Worm (Caenorhabditis elegans) whole organism, mixed stage, embryonic: ENCODE data around the gene F35B3.4.

Experiments used
- M03D4.4 ChIP-seq: sonication (generic microtip); optimal IDR thresholded peaks from 2 replicates; lab custom pipeline; 2017; ENCODE audit warnings: mild to moderate bottlenecking, missing genetic modification characterization, missing compliant biosample characterization
- bed-3 ChIP-seq: fragments of 200-800 bp; sonication (Bioruptor generic); optimal IDR thresholded peaks from 3 replicates; lab custom pipeline; 2018; ENCODE audit warnings: mild to moderate bottlenecking, missing genetic modification characterization, moderate library complexity, missing compliant biosample characterization
- blmp-1 ChIP-seq: fragments of 150-350 bp; optimal IDR thresholded peaks from 2 replicates; lab custom pipeline; 2014; ENCODE audit warnings: missing biosample characterization, missing genetic modification characterization
- ceh-39 ChIP-seq: fragments of 150-350 bp; optimal IDR thresholded peaks from 2 replicates; lab custom pipeline; 2014; ENCODE audit warnings: missing biosample characterization, missing genetic modification characterization
- ceh-43 ChIP-seq: fragments of 200-800 bp; sonication (Bioruptor generic); optimal IDR thresholded peaks from 2 replicates; lab custom pipeline; 2018; ENCODE audit warnings: mild to moderate bottlenecking, missing genetic modification characterization, moderate library complexity, missing compliant biosample characterization
- ces-1 ChIP-seq: fragments of 150-350 bp; optimal IDR thresholded peaks from 2 replicates; lab custom pipeline; 2014; ENCODE audit warnings: missing biosample characterization, missing genetic modification reagents, missing genetic modification characterization
- cnd-1 ChIP-seq: fragments of 200-800 bp; sonication (Bioruptor generic); optimal IDR thresholded peaks from 2 replicates; lab custom pipeline; 2018; ENCODE audit warnings: mild to moderate bottlenecking, missing genetic modification characterization, missing compliant biosample characterization
- elt-1 ChIP-seq: sonication (generic microtip); optimal IDR thresholded peaks from 2 replicates; lab custom pipeline; 2017; ENCODE audit warnings: missing genetic modification characterization, mild to moderate bottlenecking, missing compliant biosample characterization, antibody characterized with exemption, moderate library complexity, borderline replicate concordance; ENCODE audit not compliant: insufficient read depth
- elt-3 ChIP-seq: fragments of 150-350 bp; optimal IDR thresholded peaks from 2 replicates; lab custom pipeline; 2014; ENCODE audit warnings: missing biosample characterization, missing genetic modification characterization
- flh-1 ChIP-seq: fragments of 200-800 bp; sonication (Bioruptor generic); optimal IDR thresholded peaks from 2 replicates; lab custom pipeline; 2018; ENCODE audit warnings: mild to moderate bottlenecking, missing genetic modification characterization, moderate library complexity, missing compliant biosample characterization
- ham-2 ChIP-seq: fragments of 200-800 bp; sonication (Bioruptor generic); optimal IDR thresholded peaks from 2 replicates; lab custom pipeline; 2018; ENCODE audit warnings: mild to moderate bottlenecking, missing genetic modification characterization, missing compliant biosample characterization
- hlh-1 ChIP-seq: fragments of 150-350 bp; optimal IDR thresholded peaks from 2 replicates; lab custom pipeline; 2014; ENCODE audit warnings: missing biosample characterization, missing genetic modification reagents, missing genetic modification characterization
- lin-13 ChIP-seq: fragments of 150-350 bp; optimal IDR thresholded peaks from 2 replicates; lab custom pipeline; 2014; ENCODE audit warnings: missing biosample characterization, missing genetic modification characterization
- lin-32 ChIP-seq: fragments of 200-800 bp; sonication (Bioruptor generic); optimal IDR thresholded peaks from 2 replicates; lab custom pipeline; 2018; ENCODE audit warnings: mild to moderate bottlenecking, missing genetic modification characterization, missing compliant biosample characterization
- mep-1 ChIP-seq: fragments of 150-350 bp; optimal IDR thresholded peaks from 2 replicates; lab custom pipeline; 2017; ENCODE audit warnings: missing biosample characterization, missing genetic modification reagents, missing genetic modification characterization, inconsistent platforms
- mls-2 ChIP-seq: sonication (generic microtip); optimal IDR thresholded peaks from 2 replicates; lab custom pipeline; 2016; ENCODE audit warnings: mild to moderate bottlenecking, missing genetic modification characterization, moderate library complexity, missing compliant biosample characterization
- nhr-12 ChIP-seq: fragments of 150-350 bp; optimal IDR thresholded peaks from 2 replicates; lab custom pipeline; 2014; ENCODE audit warnings: missing biosample characterization, missing genetic modification characterization
- nhr-2 ChIP-seq: fragments of 150-350 bp; optimal IDR thresholded peaks from 2 replicates; lab custom pipeline; 2014; ENCODE audit warnings: missing biosample characterization, missing genetic modification characterization
- nhr-237 ChIP-seq: fragments of 150-350 bp; optimal IDR thresholded peaks from 2 replicates; lab custom pipeline; 2014; ENCODE audit warnings: missing biosample characterization, missing genetic modification characterization
- nhr-28 ChIP-seq: fragments of 150-350 bp; optimal IDR thresholded peaks from 2 replicates; lab custom pipeline; 2014; ENCODE audit warnings: missing biosample characterization, missing genetic modification characterization
- nhr-76 ChIP-seq: sonication (generic microtip); optimal IDR thresholded peaks from 2 replicates; lab custom pipeline; 2017; ENCODE audit warnings: missing biosample characterization, missing genetic modification characterization
- pha-4 ChIP-seq: fragments of 150-350 bp; optimal IDR thresholded peaks from 2 replicates; lab custom pipeline; 2018; ENCODE audit warnings: missing biosample characterization, missing genetic modification reagents, missing genetic modification characterization
- sem-2 ChIP-seq: fragments of 200-800 bp; sonication (Bioruptor generic); optimal IDR thresholded peaks from 2 replicates; lab custom pipeline; 2018; ENCODE audit warnings: mild to moderate bottlenecking, missing genetic modification characterization, missing compliant biosample characterization
- snpc-4 ChIP-seq: fragments of 150-350 bp; optimal IDR thresholded peaks from 2 replicates; lab custom pipeline; 2014; ENCODE audit warnings: missing biosample characterization, missing genetic modification characterization
- sptf-1 ChIP-seq: sonication (generic microtip); optimal IDR thresholded peaks from 2 replicates; lab custom pipeline; 2017; ENCODE audit warnings: mild to moderate bottlenecking, missing genetic modification characterization, moderate library complexity, missing compliant biosample characterization
- tbx-8 ChIP-seq: fragments of 200-800 bp; sonication (Bioruptor generic); optimal IDR thresholded peaks from 2 replicates; lab custom pipeline; 2018; ENCODE audit warnings: mild to moderate bottlenecking, missing genetic modification characterization, moderate library complexity, missing compliant biosample characterization
- unc-120 ChIP-seq: sonication (generic microtip); optimal IDR thresholded peaks from 2 replicates; lab custom pipeline; 2017; ENCODE audit warnings: missing genetic modification characterization, missing compliant biosample characterization; ENCODE audit not compliant: poor library complexity, severe bottlenecking
- unc-39 ChIP-seq: fragments of 150-350 bp; optimal IDR thresholded peaks from 2 replicates; lab custom pipeline; 2014; ENCODE audit warnings: missing biosample characterization, missing genetic modification characterization
- unc-62 ChIP-seq: fragments of 150-350 bp; optimal IDR thresholded peaks from 2 replicates; lab custom pipeline; 2014; ENCODE audit warnings: missing biosample characterization, missing genetic modification reagents, missing genetic modification characterization
- zip-8 ChIP-seq: fragments of 150-350 bp; optimal IDR thresholded peaks from 2 replicates; lab custom pipeline; 2014; ENCODE audit warnings: missing biosample characterization, missing genetic modification characterization
- ztf-11 ChIP-seq: fragments of 150-350 bp; optimal IDR thresholded peaks from 2 replicates; lab custom pipeline; 2014; ENCODE audit warnings: missing biosample characterization, missing genetic modification characterization

The F35B3.4 gene

DNA sequence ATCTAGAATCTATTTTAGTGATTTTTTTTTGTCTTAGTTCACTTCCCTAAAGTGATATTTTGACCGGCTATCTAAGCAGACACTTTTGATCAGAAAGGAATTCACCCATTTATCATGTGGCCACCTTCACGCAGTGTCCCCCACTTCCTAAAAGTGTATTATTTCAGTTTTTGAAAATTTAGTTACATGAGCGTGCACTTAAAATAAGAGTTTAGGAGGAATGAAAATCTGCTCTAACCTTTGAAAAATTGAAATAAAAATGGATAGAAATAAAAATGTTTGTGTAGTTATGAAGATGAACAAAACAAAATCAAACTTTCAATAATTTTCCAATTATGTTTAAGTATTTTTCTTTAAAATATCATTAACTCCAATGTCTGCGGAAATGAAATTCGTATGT is 39.0 kb upstream of the F35B3.4 start:
- TF ChIP-seq lin-32 (no peak), ham-2 (GFP tag; lab: Kevin White, UChicago) (no peak), nhr-28 (tag; lab: Kevin White, UChicago) (no peak), unc-120 (tag; lab: Kevin White, UChicago) (no peak), blmp-1 (no peak), elt-3 (no peak), M03D4.4 (tag; lab: Kevin White, UChicago) (no peak), ces-1 (GFP tag; lab: Kevin White, UChicago) (no peak), unc-62 (GFP tag; lab: Kevin White, UChicago) (no peak), sem-2 (GFP tag; lab: Kevin White, UChicago) (no peak), unc-39 (tag; lab: Kevin White, UChicago) (no peak), cnd-1 (tag; lab: Kevin White, UChicago) (no peak), ceh-43 (GFP tag; lab: Kevin White, UChicago) (no peak), snpc-4 (no peak)

DNA sequence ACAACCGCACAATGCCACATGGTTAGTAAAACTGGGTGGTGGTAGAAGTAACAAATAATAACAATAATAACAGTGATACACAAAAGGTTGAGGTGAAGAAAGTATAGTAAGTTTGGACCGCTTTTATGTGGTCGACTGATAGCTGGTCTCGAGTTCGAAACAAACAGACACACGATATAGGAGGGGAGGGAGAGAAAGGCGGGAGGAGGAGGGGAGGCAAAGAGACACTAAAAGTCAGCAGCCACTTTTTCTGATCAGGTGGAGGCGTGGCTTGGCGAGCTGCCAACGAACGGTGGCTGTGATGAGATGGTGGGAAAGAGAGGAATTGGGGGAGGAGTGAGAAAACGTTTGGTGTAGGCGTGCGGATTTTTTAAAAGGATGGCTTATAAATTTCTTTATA is 37.6 kb upstream of the F35B3.4 start:
- TF ChIP-seq mls-2 (tag; lab: Kevin White, UChicago), result no peak
- no peak for TF ChIP-seq blmp-1
- TF ChIP-seq sem-2 (GFP tag; lab: Kevin White, UChicago), result no peak
- no peak for TF ChIP-seq sptf-1
- TF ChIP-seq tbx-8 (GFP tag; lab: Kevin White, UChicago), result no peak

DNA sequence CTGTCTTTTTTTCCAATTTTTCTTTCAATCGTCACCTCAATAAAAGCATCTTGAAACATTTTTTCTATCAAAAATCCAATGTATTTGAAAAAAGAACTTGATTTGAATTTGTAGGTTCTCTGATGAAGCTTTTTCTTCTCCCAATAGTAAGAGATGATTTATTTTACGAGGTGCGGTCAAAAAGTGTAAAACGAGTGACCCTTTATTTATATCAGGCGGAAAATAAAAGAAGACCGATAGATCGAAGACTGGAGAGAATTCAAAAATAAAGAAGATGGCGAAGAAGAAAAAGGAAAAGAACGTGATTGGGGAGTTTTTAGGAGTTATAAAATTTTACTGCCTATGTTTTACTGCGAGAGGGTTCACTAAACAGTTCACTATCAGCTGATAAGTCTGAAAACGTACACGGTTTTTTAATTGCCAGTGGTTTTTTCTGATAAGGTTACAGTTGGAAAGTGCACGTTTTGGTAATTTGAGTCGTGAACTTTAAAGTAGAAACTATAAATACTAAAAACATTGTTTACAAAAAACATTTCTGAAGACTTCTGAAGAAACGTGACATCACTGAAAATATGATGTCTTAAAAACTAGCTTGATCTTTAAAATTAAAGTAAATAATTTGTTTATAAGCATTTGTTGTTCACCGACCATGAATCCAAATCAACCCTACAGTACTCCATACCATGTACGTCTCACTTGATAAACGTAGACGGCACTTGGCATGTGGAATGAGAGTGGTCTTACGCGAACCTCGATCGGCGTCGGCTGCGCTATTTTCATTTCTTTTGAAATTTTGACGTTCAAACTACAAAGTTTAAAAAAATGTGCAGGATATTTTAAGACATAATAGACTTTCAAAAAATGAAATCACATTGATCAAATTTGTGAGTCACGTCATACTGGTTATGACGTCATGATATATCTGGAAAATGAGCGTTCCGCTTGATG is 35.4 kb upstream of the F35B3.4 start:
- TF ChIP-seq nhr-76 (no peak), zip-8 (peak; percentile 41)

DNA sequence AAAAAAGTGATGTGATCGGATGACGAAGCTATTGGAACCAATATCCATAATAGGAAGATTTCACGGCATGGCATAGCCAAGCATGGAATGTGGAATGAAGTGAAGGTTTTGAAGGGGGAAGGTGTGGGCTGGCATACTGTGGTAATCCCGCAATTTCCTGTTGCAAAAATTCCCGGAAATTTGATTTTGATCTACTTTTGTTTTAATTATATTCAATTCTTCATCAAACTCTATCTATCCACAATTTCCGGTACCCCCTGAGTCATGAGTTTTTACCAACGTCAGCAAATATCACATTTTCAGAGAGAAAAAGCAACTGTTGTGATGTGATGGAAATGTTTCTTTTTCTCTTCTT is 34.7 kb upstream of the F35B3.4 start, which contains the start of gene gcy-11:
TSS of gene gcy-11 (minus strand) at position 101 of the 355 bp plus-strand sequence.
- TF ChIP-seq elt-1 (tag; lab: Kevin White, UChicago) (no peak), ceh-39 (no peak), ceh-43 (GFP tag; lab: Kevin White, UChicago) (no peak)

DNA sequence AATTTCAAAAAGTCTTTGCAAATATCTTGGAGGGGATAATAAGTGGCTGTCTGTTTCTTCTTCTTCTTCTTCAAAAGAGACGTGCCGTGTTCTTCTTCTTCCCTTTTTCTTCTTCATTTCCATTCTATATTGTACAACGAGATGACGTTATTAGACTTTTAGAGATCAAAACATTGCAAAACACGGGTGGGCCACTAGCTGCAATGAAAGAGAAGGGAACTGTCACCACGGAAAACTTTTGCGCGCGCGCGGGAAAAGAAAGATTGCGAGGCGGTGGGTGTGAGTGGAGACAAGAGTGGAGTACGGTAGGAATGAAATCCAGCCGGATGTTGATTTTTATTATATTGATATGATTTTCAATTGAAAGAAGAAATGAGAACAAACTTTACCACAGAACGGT is 33.4 kb upstream of the F35B3.4 start:
- no peak for TF ChIP-seq nhr-12
- TF ChIP-seq unc-62 (GFP tag; lab: Kevin White, UChicago), result no peak
- no peak for TF ChIP-seq cnd-1 (tag; lab: Kevin White, UChicago)
- TF ChIP-seq nhr-28 (tag; lab: Kevin White, UChicago), result no peak
- TF ChIP-seq snpc-4, result no peak
- no peak for TF ChIP-seq lin-32
- no peak for TF ChIP-seq mep-1
- TF ChIP-seq flh-1, result no peak
- no peak for TF ChIP-seq bed-3 (GFP tag; lab: Kevin White, UChicago)
- no peak for TF ChIP-seq ceh-39
- no peak for TF ChIP-seq elt-1 (tag; lab: Kevin White, UChicago)
- no peak for TF ChIP-seq nhr-237 (tag; lab: Kevin White, UChicago)
- no peak for TF ChIP-seq pha-4
- TF ChIP-seq ces-1 (GFP tag; lab: Kevin White, UChicago), result no peak
- TF ChIP-seq nhr-2 (tag; lab: Kevin White, UChicago), result no peak
- no peak for TF ChIP-seq ztf-11 (tag; lab: Kevin White, UChicago)
- no peak for TF ChIP-seq lin-13 (tag; lab: Kevin White, UChicago)
- TF ChIP-seq hlh-1, result no peak
